Fruit fly (Drosophila melanogaster): ENCODE results near the gene CG33667.
"Not testable (repeated sequence)": the region's sequence is repeated elsewhere in the genome, so short reads cannot be mapped to it uniquely, and the experiment has no call there.

CG33667 gene

dm6 chrX:6472278-6472677 is at the start of gene CG33667:
Gene CG33667 (minus strand): TSS chrX:6472378.
- not testable (repeated sequence) for TF ChIP-seq noc (tag; optimal IDR thresholded peaks at IDR 0.05)

DNA sequence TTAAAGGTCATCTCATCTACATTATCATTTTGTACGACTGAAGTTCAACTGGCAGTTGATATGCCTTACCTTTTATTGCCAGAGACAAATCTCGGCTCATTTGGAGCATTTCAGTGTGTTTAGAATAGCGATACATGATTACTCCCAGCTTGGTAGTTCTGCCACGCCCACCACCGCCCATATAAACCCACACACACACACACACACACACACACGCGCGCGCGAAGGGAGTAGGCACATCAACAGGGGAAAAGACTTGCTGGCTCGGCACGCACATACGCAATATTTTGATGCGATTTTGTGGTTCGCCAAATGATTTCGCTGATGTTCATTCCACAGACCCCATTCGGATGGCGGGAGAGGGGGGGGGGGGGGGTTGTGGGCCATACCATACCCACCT is 41.0 kb upstream of the CG33667 start:
- no peak for TF ChIP-seq noc (tag; optimal IDR thresholded peaks at IDR 0.05)

dm6 chrX:6478749-6479148 is 6.6 kb upstream of the CG33667 start, which contains the start of gene CG33665:
Gene CG33665 (minus strand): TSS chrX:6478849.
- TF ChIP-seq noc (tag; optimal IDR thresholded peaks at IDR 0.05), result not testable (repeated sequence)

- TF ChIP-seq noc (tag; optimal IDR thresholded peaks at IDR 0.05), result not testable (repeated sequence)
These were observed 4.7 kb upstream of the CG33667 start, which contains the start of gene CG33666 for dm6 chrX:6476867-6477266. Gene CG33666 (minus strand): TSS chrX:6476967.

DNA sequence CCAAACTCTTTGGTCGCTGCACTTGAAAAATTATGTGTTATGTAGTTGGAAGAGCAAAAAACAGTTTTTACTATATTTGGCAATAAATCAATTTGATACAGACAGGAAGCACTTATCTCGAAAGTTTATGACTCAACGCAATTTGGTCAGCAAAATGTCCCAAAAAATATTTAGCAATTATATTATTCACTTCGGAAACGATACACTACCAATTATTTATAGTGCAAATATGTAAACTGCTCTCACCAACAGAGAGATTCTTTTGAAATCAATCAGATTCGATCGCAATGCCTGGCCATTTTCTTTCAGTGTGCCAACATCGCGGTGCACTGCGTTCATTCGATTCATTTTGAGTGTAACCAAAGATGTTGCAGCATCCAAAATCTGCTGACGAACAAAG is 14.3 kb downstream of the CG33667 start:
- TF ChIP-seq noc (tag; optimal IDR thresholded peaks at IDR 0.05), result no peak

DNA sequence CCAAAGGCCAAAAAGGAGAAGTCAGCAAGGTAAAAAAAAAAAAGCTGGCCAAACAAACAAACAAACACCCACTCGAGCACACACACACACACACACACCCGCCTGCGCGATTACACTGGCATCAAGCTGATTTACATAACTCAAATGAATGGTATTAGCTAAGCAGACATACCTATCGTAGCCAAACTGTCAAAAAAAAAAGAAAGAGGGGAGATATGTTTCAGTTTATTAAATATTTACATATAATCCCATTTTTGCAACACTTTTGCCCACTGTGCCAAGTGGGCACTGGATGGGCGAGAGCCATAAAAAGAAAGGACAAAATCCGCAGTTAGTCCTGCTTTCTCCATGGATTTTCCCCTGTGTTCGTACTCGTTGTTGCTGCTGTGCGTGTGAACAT is 32.7 kb downstream of the CG33667 start:
- no peak for TF ChIP-seq noc (tag; optimal IDR thresholded peaks at IDR 0.05)
